Fruit fly (Drosophila melanogaster) whole organism, prepupa: Measurements from ENCODE around the gene Cpr65Ax1.

Experiments used
- CG11294 ChIP-seq: fragments of 200-800 bp; sonication (Bioruptor generic); IDR thresholded peaks from 2 replicates; pipeline ENCODE4 v1.3.6; 2022; ENCODE audit warnings: missing biosample characterization, missing genetic modification characterization
- CG1621 ChIP-seq: fragments of 200-800 bp; sonication (Bioruptor generic); optimal IDR thresholded peaks from 3 replicates; lab custom pipeline; 2018; ENCODE audit warnings: missing biosample characterization, mild to moderate bottlenecking, missing genetic modification characterization
- CG3919 ChIP-seq: fragments of 200-800 bp; sonication (Bioruptor generic); optimal IDR thresholded peaks from 3 replicates; lab custom pipeline; 2016; ENCODE audit warnings: missing biosample characterization, missing genetic modification characterization
- CG6163 ChIP-seq: fragments of 200-800 bp; sonication (Bioruptor generic); IDR thresholded peaks from 3 replicates; pipeline ENCODE4 v1.3.6; 2022; ENCODE audit warnings: missing biosample characterization, missing genetic modification characterization
- CG8319 ChIP-seq: fragments of 200-800 bp; sonication (Bioruptor generic); optimal IDR thresholded peaks from 3 replicates; lab custom pipeline; 2016; ENCODE audit warnings: missing biosample characterization, missing genetic modification characterization
- Gug ChIP-seq: fragments of 200-800 bp; sonication (Bioruptor generic); IDR thresholded peaks from 2 replicates; pipeline ENCODE4 v1.3.6; 2022; ENCODE audit warnings: missing biosample characterization, missing genetic modification characterization
- Lpt ChIP-seq: fragments of 200-800 bp; sonication (Bioruptor generic); optimal IDR thresholded peaks from 3 replicates; lab custom pipeline; 2016; ENCODE audit warnings: missing biosample characterization, missing genetic modification characterization
- Met ChIP-seq: fragments of 200-800 bp; sonication (Bioruptor generic); optimal IDR thresholded peaks from 3 replicates; lab custom pipeline; 2016; ENCODE audit warnings: missing biosample characterization, missing genetic modification characterization
- fkh ChIP-seq: fragments of 200-800 bp; sonication (Bioruptor generic); optimal IDR thresholded peaks from 3 replicates; lab custom pipeline; 2017; ENCODE audit warnings: missing biosample characterization, mild to moderate bottlenecking, missing genetic modification characterization, moderate library complexity
- lz ChIP-seq: fragments of 200-800 bp; sonication (Bioruptor generic); optimal IDR thresholded peaks from 3 replicates; lab custom pipeline; 2016; ENCODE audit warnings: missing biosample characterization, missing genetic modification characterization

- no peak for TF ChIP-seq Gug
- no peak for TF ChIP-seq CG1621 (tag; lab: Kevin White, UChicago)
- no peak for TF ChIP-seq Lpt (GFP tag; lab: Kevin White, UChicago)
- TF ChIP-seq Met: no peak
- TF ChIP-seq lz (GFP tag; lab: Kevin White, UChicago): no peak
- no peak for TF ChIP-seq CG6163 (GFP tag; lab: Robert Waterston, UW)
- no peak for TF ChIP-seq CG3919
- TF ChIP-seq CG11294: no peak
- TF ChIP-seq fkh (GFP tag; lab: Kevin White, UChicago): no peak
- no peak for TF ChIP-seq CG8319
Measured at dm6 chr3L:6110673-6111449, 36.9 kb downstream of the Cpr65Ax1 start.
